Fruit fly (Drosophila melanogaster) whole organism, pupa: ENCODE data around the gene Torsin.
A peak's percentile ranks its signal among the peaks of the same experiment; 100 is the strongest.

Source experiments
- CG10348 ChIP-seq: fragments of 200-800 bp; sonication (Bioruptor generic); IDR thresholded peaks from 2 replicates; pipeline ENCODE4 v1.3.6; 2022; ENCODE audit warnings: missing biosample characterization, missing genetic modification characterization
- CG13204 ChIP-seq: fragments of 200-800 bp; sonication (Bioruptor generic); optimal IDR thresholded peaks from 2 replicates; lab custom pipeline; 2018; ENCODE audit warnings: missing biosample characterization, mild to moderate bottlenecking, missing genetic modification characterization, moderate library complexity
- CG32121 ChIP-seq: fragments of 200-800 bp; sonication (Bioruptor generic); IDR thresholded peaks from 2 replicates; pipeline ENCODE4 v1.3.6; 2022; ENCODE audit warnings: missing biosample characterization, missing genetic modification characterization
- CG34367 ChIP-seq: fragments of 200-800 bp; sonication (Bioruptor generic); optimal IDR thresholded peaks from 2 replicates; lab custom pipeline; 2018; ENCODE audit warnings: missing biosample characterization, mild to moderate bottlenecking, missing genetic modification characterization
- CG4496 ChIP-seq: fragments of 200-800 bp; sonication (Bioruptor generic); IDR thresholded peaks from 3 replicates; pipeline ENCODE4 v1.3.6; 2022; ENCODE audit warnings: missing biosample characterization, missing genetic modification characterization
- Pif1B ChIP-seq: fragments of 200-800 bp; sonication (Bioruptor generic); optimal IDR thresholded peaks from 3 replicates; lab custom pipeline; 2016; ENCODE audit warnings: missing biosample characterization, missing genetic modification characterization
- fd96Ca ChIP-seq: fragments of 200-800 bp; sonication (Bioruptor generic); IDR thresholded peaks from 3 replicates; pipeline ENCODE4 v1.3.6; 2022; ENCODE audit warnings: missing biosample characterization, missing genetic modification characterization
- gl ChIP-seq: fragments of 200-800 bp; sonication (Bioruptor generic); optimal IDR thresholded peaks from 2 replicates; lab custom pipeline; 2018; ENCODE audit warnings: missing biosample characterization, mild to moderate bottlenecking, missing genetic modification characterization
- rn ChIP-seq: fragments of 200-800 bp; sonication (Bioruptor generic); IDR thresholded peaks from 2 replicates; pipeline ENCODE4 v1.3.6; 2022; ENCODE audit warnings: missing biosample characterization, missing genetic modification characterization

dm6 chrX:4671194-4671626 lies 21.4 kb upstream of the Torsin start:
- TF ChIP-seq rn (no peak), Pif1B (GFP tag; lab: Kevin White, UChicago) (no peak), CG4496 (GFP tag; lab: Robert Waterston, UW) (no peak), CG32121 (GFP tag; lab: Robert Waterston, UW) (no peak), CG13204 (GFP tag; lab: Kevin White, UChicago) (no peak), CG34367 (tag; lab: Kevin White, UChicago) (no peak), gl (tag; lab: Kevin White, UChicago) (peak; percentile 18), CG10348 (no peak), fd96Ca (no peak)
